Fruit fly (Drosophila melanogaster): Measurements from ENCODE around the gene CG4669.

Gene CG4669

DNA sequence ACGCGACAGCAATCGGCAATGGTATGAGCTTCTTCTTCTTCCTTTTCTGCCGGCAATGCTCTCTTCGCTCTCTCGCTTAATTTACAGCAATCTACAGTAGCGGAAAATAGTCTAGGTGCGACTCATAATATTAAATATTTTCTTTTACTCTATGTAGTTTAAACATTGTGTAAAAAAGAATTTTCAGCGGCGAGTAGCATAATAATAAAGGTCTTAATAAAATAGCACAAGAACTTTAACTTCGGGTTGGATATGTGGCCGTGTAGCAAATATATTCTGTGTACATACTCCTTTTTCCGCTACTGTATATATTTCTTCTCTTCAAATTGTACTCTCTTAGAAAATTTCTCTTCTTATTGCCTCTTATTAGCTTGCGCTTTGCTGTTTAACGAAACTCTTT is 43.7 kb downstream of the CG4669 start, which contains the start of gene shep (continued):
- peak; percentile 54 for TF ChIP-seq maf-S (GFP tag; optimal IDR thresholded peaks at IDR 0.05)
- peak; percentile 62 for TF ChIP-seq CG5180 (GFP tag; optimal IDR thresholded peaks at IDR 0.05)
- peak; percentile 57 for TF ChIP-seq CG33213 (GFP tag; optimal IDR thresholded peaks at IDR 0.05)
- TF ChIP-seq Blimp-1 (GFP tag; optimal IDR thresholded peaks at IDR 0.05): peak; percentile 88
- TF ChIP-seq CG2875 (GFP tag; optimal IDR thresholded peaks at IDR 0.05): peak; percentile 77
- peak; percentile 71 for TF ChIP-seq shn (GFP tag; optimal IDR thresholded peaks at IDR 0.05)
- peak; percentile 76 for TF ChIP-seq CG3407 (GFP tag; optimal IDR thresholded peaks at IDR 0.05)
- no peak for TF ChIP-seq nerfin-2 (GFP tag; IDR thresholded peaks at IDR 0.05; ENCODE audit: partially characterized antibody)
- TF ChIP-seq Fer2 (tag; optimal IDR thresholded peaks at IDR 0.05): peak; percentile 79
- peak; percentile 68 for TF ChIP-seq zfh2 (GFP tag; optimal IDR thresholded peaks at IDR 0.05)
- no peak for TF ChIP-seq CG16779 (GFP tag; IDR thresholded peaks at IDR 0.05)
- peak; percentile 73 for TF ChIP-seq CG4328 (GFP tag; optimal IDR thresholded peaks at IDR 0.05)
- TF ChIP-seq Dad (GFP tag; optimal IDR thresholded peaks at IDR 0.05): peak; percentile 64
- TF ChIP-seq CG11695 (GFP tag; IDR thresholded peaks at IDR 0.05): peak; percentile 93
- TF ChIP-seq scrt (GFP tag; optimal IDR thresholded peaks at IDR 0.05): peak; percentile 82
- TF ChIP-seq CG6683 (GFP tag; optimal IDR thresholded peaks at IDR 0.05): peak; percentile 76
- TF ChIP-seq Bgb (GFP tag; IDR thresholded peaks at IDR 0.05; ENCODE audit: partially characterized antibody): no peak
- TF ChIP-seq CG4707 (GFP tag; optimal IDR thresholded peaks at IDR 0.05): peak; percentile 77
- TF ChIP-seq CG7357 (GFP tag; IDR thresholded peaks at IDR 0.05): peak; percentile 77
- peak; percentile 87 for TF ChIP-seq CG6254 (GFP tag; optimal IDR thresholded peaks at IDR 0.05)
- TF ChIP-seq CG7963 (GFP tag; IDR thresholded peaks at IDR 0.05; ENCODE audit: partially characterized antibody): no peak
- peak; percentile 64 for TF ChIP-seq pnt (GFP tag; optimal IDR thresholded peaks at IDR 0.05)
- peak; percentile 88 for TF ChIP-seq HHEX (GFP tag; optimal IDR thresholded peaks at IDR 0.05)
- peak; percentile 37; the same call in 1 of the 2 replicates for TF ChIP-seq gt (GFP tag; IDR thresholded peaks at IDR 0.05)
- TF ChIP-seq CG14667 (GFP tag; IDR thresholded peaks at IDR 0.05): peak; percentile 85
- TF ChIP-seq h (optimal IDR thresholded peaks at IDR 0.05): no peak
- peak; percentile 89 for TF ChIP-seq az2 (GFP tag; optimal IDR thresholded peaks at IDR 0.05)
- TF ChIP-seq lola (GFP tag; optimal IDR thresholded peaks at IDR 0.05): peak in 1 of 3 experiments; percentile 86
- peak; percentile 74 for TF ChIP-seq Abd-B (GFP tag; optimal IDR thresholded peaks at IDR 0.05)
- peak; percentile 84 for TF ChIP-seq CG10366 (GFP tag; IDR thresholded peaks at IDR 0.05)
- TF ChIP-seq luna (GFP tag; optimal IDR thresholded peaks at IDR 0.05): no peak
- TF ChIP-seq amos (GFP tag; IDR thresholded peaks at IDR 0.05; ENCODE audit: partially characterized antibody): no peak
- no peak for TF ChIP-seq Tbp (GFP tag; optimal IDR thresholded peaks at IDR 0.05)
- TF ChIP-seq B-H2 (GFP tag; optimal IDR thresholded peaks at IDR 0.05): peak; percentile 73
- peak; percentile 80 for TF ChIP-seq H2.0 (GFP tag; IDR thresholded peaks at IDR 0.05)
- no peak; the same call in 1 of the 2 replicates for TF ChIP-seq chm (GFP tag; IDR thresholded peaks at IDR 0.05)
- peak; percentile 45 for TF ChIP-seq CG12744 (GFP tag; optimal IDR thresholded peaks at IDR 0.05)
- TF ChIP-seq CG8388 (GFP tag; optimal IDR thresholded peaks at IDR 0.05): peak; percentile 99
- no peak for TF ChIP-seq CG4282 (GFP tag; optimal IDR thresholded peaks at IDR 0.05)
- no peak for TF ChIP-seq lov (optimal IDR thresholded peaks at IDR 0.05)
- peak; percentile 74; the same call in 2 of the 3 replicates for TF ChIP-seq lov (GFP tag; IDR thresholded peaks at IDR 0.05)
- TF ChIP-seq CG5953 (GFP tag; IDR thresholded peaks at IDR 0.05): peak; percentile 42; the same call in 1 of the 2 replicates
- peak; percentile 35 for TF ChIP-seq NC2α (GFP tag; optimal IDR thresholded peaks at IDR 0.05)
- TF ChIP-seq croc (GFP tag; conservative IDR thresholded peaks at IDR 0.05): peak; percentile 84
- TF ChIP-seq caup (GFP tag; optimal IDR thresholded peaks at IDR 0.05; ENCODE audit: severe bottlenecking): peak; percentile 85
- TF ChIP-seq CkIIα-i1 (GFP tag; IDR thresholded peaks at IDR 0.05): peak; percentile 50; the same call in 1 of the 2 replicates
- TF ChIP-seq mam (GFP tag; optimal IDR thresholded peaks at IDR 0.05): peak; percentile 84
- peak; percentile 83 for TF ChIP-seq nom (GFP tag; optimal IDR thresholded peaks at IDR 0.05)
- peak; percentile 80 for TF ChIP-seq CG10462 (GFP tag; optimal IDR thresholded peaks at IDR 0.05)
- TF ChIP-seq CG2678 (tag; optimal IDR thresholded peaks at IDR 0.05): peak; percentile 94

Data from whole organism, embryonic.